Worm (Caenorhabditis elegans) whole organism, L2 larva: ENCODE data around the gene F38C2.1.

Experiments used
- C34F6.9 ChIP-seq: fragments of 150-350 bp; optimal IDR thresholded peaks from 2 replicates; lab custom pipeline; 2014; ENCODE audit warnings: missing biosample characterization, missing genetic modification characterization
- F13H6.1 ChIP-seq: sonication (generic microtip); optimal IDR thresholded peaks from 2 replicates; lab custom pipeline; 2016; ENCODE audit warnings: missing genetic modification characterization, missing compliant biosample characterization
- alr-1 ChIP-seq: fragments of 150-350 bp; optimal IDR thresholded peaks from 2 replicates; lab custom pipeline; 2014; ENCODE audit warnings: missing biosample characterization, missing genetic modification characterization
- aly-2 ChIP-seq: fragments of 150-350 bp; optimal IDR thresholded peaks from 2 replicates; lab custom pipeline; 2014; ENCODE audit warnings: missing biosample characterization, missing genetic modification characterization
- ama-1 ChIP-seq: fragments of 150-350 bp; optimal IDR thresholded peaks from 2 replicates; lab custom pipeline; 2018; ENCODE audit warnings: inconsistent platforms
- ceh-16 ChIP-seq: fragments of 150-350 bp; optimal IDR thresholded peaks from 2 replicates; lab custom pipeline; 2014; ENCODE audit warnings: missing biosample characterization, missing genetic modification characterization
- egl-27 ChIP-seq: sonication (generic microtip); optimal IDR thresholded peaks from 3 replicates; lab custom pipeline; 2017; ENCODE audit warnings: missing biosample characterization, missing genetic modification reagents, missing genetic modification characterization
- fos-1 ChIP-seq: fragments of 150-350 bp; optimal IDR thresholded peaks from 2 replicates; lab custom pipeline; 2014; ENCODE audit warnings: missing biosample characterization, missing genetic modification characterization
- gmeb-1 ChIP-seq: fragments of 150-350 bp; optimal IDR thresholded peaks from 2 replicates; lab custom pipeline; 2014; ENCODE audit warnings: missing biosample characterization, missing genetic modification characterization
- nhr-23 ChIP-seq: fragments of 150-350 bp; optimal IDR thresholded peaks from 2 replicates; lab custom pipeline; 2014; ENCODE audit warnings: missing biosample characterization, missing genetic modification reagents, missing genetic modification characterization
- nhr-237 ChIP-seq: fragments of 150-350 bp; optimal IDR thresholded peaks from 2 replicates; lab custom pipeline; 2014; ENCODE audit warnings: missing biosample characterization, missing genetic modification characterization
- peb-1 ChIP-seq: fragments of 150-350 bp; optimal IDR thresholded peaks from 2 replicates; lab custom pipeline; 2014; ENCODE audit warnings: missing biosample characterization, missing genetic modification characterization
- sem-4 ChIP-seq: fragments of 150-350 bp; optimal IDR thresholded peaks from 2 replicates; lab custom pipeline; 2014; ENCODE audit warnings: missing biosample characterization, missing genetic modification reagents, missing genetic modification characterization
- snpc-4 ChIP-seq: fragments of 150-350 bp; optimal IDR thresholded peaks from 2 replicates; lab custom pipeline; 2014; ENCODE audit warnings: missing biosample characterization, missing genetic modification characterization

DNA sequence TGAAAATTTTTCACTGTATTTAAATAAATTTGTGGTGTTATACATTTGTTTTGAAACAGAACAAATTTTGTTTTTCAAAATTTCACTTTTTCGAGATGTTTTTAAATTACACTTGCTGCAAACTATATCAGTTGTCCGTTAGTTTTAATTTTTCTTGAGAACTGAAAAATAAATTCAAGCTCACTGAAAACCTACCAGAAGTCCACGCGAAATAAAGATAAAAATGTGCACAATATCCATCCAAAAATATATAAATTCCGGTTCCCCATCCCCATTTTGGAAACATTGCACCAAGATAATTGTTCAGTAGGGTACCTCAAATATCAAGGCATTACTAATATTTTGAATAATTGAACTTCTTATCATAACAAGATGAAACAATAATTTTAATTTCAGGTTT lies 26.5 kb upstream of the F38C2.1 start:
- TF ChIP-seq ceh-16 (tag; lab: Kevin White, UChicago), result no peak
- no peak for TF ChIP-seq C34F6.9 (tag; lab: Kevin White, UChicago)
- TF ChIP-seq alr-1 (tag; lab: Kevin White, UChicago), result no peak
- no peak for TF ChIP-seq F13H6.1
- no peak for TF ChIP-seq peb-1
- TF ChIP-seq gmeb-1 (tag; lab: Kevin White, UChicago), result no peak
- no peak for TF ChIP-seq aly-2 (tag; lab: Kevin White, UChicago)
- TF ChIP-seq nhr-237 (tag; lab: Kevin White, UChicago), result no peak
- TF ChIP-seq egl-27 (tag; lab: Kevin White, UChicago), result no peak
- TF ChIP-seq nhr-23 (tag; lab: Kevin White, UChicago), result no peak
- no peak for TF ChIP-seq ama-1
- no peak for TF ChIP-seq snpc-4
- TF ChIP-seq sem-4, result no peak
- no peak for TF ChIP-seq fos-1 (tag; lab: Kevin White, UChicago)
